Worm (Caenorhabditis elegans) whole organism, midembryonic: ENCODE results near the gene abt-1.

Source experiments
- T22C8.4 ChIP-seq: fragments of 200-800 bp; sonication (Bioruptor generic); IDR thresholded peaks from 2 replicates; pipeline ENCODE4 v1.3.6; 2022; ENCODE audit warnings: missing genetic modification characterization, missing compliant biosample characterization
- cog-1 ChIP-seq: sonication (generic microtip); optimal IDR thresholded peaks from 2 replicates; lab custom pipeline; 2016; ENCODE audit warnings: missing genetic modification characterization, missing compliant biosample characterization
- flt-1 ChIP-seq: fragments of 200-800 bp; sonication (Bioruptor generic); IDR thresholded peaks from 2 replicates; pipeline ENCODE4 v1.3.6; 2022; ENCODE audit warnings: missing genetic modification characterization, missing compliant biosample characterization
- med-1 ChIP-seq: sonication (generic microtip); optimal IDR thresholded peaks from 2 replicates; lab custom pipeline; 2017; ENCODE audit warnings: missing genetic modification characterization, mild to moderate bottlenecking, missing compliant biosample characterization, antibody characterized with exemption, missing genetic modification reagents; ENCODE audit not compliant: insufficient read depth
- ref-1 ChIP-seq: fragments of 200-800 bp; sonication (Bioruptor generic); conservative IDR thresholded peaks from 2 replicates; pipeline ENCODE4 v1.3.6; 2022; ENCODE audit warnings: missing genetic modification reagents, missing genetic modification characterization, missing compliant biosample characterization
- tab-1 ChIP-seq: fragments of 200-800 bp; sonication (Bioruptor generic); IDR thresholded peaks from 2 replicates; pipeline ENCODE4 v1.3.6; 2022; ENCODE audit warnings: missing genetic modification characterization, missing compliant biosample characterization
- ztf-29 ChIP-seq: fragments of 200-800 bp; sonication (Bioruptor generic); IDR thresholded peaks from 2 replicates; pipeline ENCODE4 v1.3.6; 2022; ENCODE audit warnings: missing genetic modification reagents, missing genetic modification characterization, missing compliant biosample characterization

ce11 chrIV:10197317-10197867 is 17.3 kb downstream of the abt-1 start, which contains the start of gene gon-4:
- TF ChIP-seq ref-1 (GFP tag; lab: Robert Waterston, UW) (no peak), tab-1 (GFP tag; lab: Robert Waterston, UW) (no peak), cog-1 (tag; lab: Kevin White, UChicago) (no peak), T22C8.4 (GFP tag; lab: Robert Waterston, UW) (no peak), med-1 (GFP tag; lab: Kevin White, UChicago) (no peak), flt-1 (GFP tag; lab: Robert Waterston, UW) (no peak), ztf-29 (GFP tag; lab: Robert Waterston, UW) (no peak)
